Fruit fly (Drosophila melanogaster) whole organism, embryonic: Measurements from ENCODE around the gene CG12594.

Experiments used
- Adf1 ChIP-seq: fragments of 200-800 bp; sonication (Bioruptor generic); IDR thresholded peaks from 2 replicates; pipeline ENCODE4 v1.3.6; 2022; ENCODE audit warnings: missing biosample characterization, missing genetic modification characterization
- CG1024 ChIP-seq: fragments of 200-800 bp; sonication (Bioruptor generic); IDR thresholded peaks from 2 replicates; pipeline ENCODE4 v1.3.6; 2022; ENCODE audit warnings: missing biosample characterization, missing genetic modification characterization
- CG10321 ChIP-seq: fragments of 200-800 bp; sonication (Bioruptor generic); IDR thresholded peaks from 2 replicates; pipeline ENCODE4 v1.3.6; 2022; ENCODE audit warnings: missing biosample characterization, missing genetic modification characterization
- CG11085 ChIP-seq: fragments of 200-800 bp; sonication (Bioruptor generic); IDR thresholded peaks from 2 replicates; pipeline ENCODE4 v1.3.6; 2022; ENCODE audit warnings: missing biosample characterization, missing genetic modification characterization
- CG11504 ChIP-seq: fragments of 200-800 bp; sonication (Bioruptor generic); optimal IDR thresholded peaks from 3 replicates; lab custom pipeline; 2019; ENCODE audit warnings: missing biosample characterization, mild to moderate bottlenecking, missing genetic modification characterization, moderate library complexity
- CG14014 ChIP-seq: fragments of 200-800 bp; sonication (Bioruptor generic); IDR thresholded peaks from 2 replicates; pipeline ENCODE4 v1.3.6; 2022; ENCODE audit warnings: missing biosample characterization, missing genetic modification characterization
- CG14965 ChIP-seq: fragments of 200-800 bp; sonication (Bioruptor generic); optimal IDR thresholded peaks from 2 replicates; lab custom pipeline; 2016; ENCODE audit warnings: missing biosample characterization, missing genetic modification characterization, borderline replicate concordance
- CG16863 ChIP-seq: fragments of 200-800 bp; sonication (Bioruptor generic); optimal IDR thresholded peaks from 3 replicates; lab custom pipeline; 2016; ENCODE audit warnings: missing biosample characterization, missing genetic modification characterization
- CG17912 ChIP-seq: fragments of 200-800 bp; sonication (Bioruptor generic); optimal IDR thresholded peaks from 2 replicates; lab custom pipeline; 2018; ENCODE audit warnings: missing biosample characterization, mild to moderate bottlenecking, missing genetic modification characterization
- CG2202 ChIP-seq: fragments of 200-800 bp; sonication (Bioruptor generic); optimal IDR thresholded peaks from 2 replicates; lab custom pipeline; 2018; ENCODE audit warnings: missing biosample characterization, mild to moderate bottlenecking, missing genetic modification characterization
- CG2712 ChIP-seq: fragments of 200-800 bp; optimal IDR thresholded peaks from 3 replicates; lab custom pipeline; 2019; ENCODE audit warnings: missing biosample characterization, mild to moderate bottlenecking, missing genetic modification characterization, moderate library complexity
- CG3065 ChIP-seq: fragments of 200-800 bp; sonication (Bioruptor generic); optimal IDR thresholded peaks from 2 replicates; lab custom pipeline; 2016; ENCODE audit warnings: missing biosample characterization, missing genetic modification characterization
- CG3163 ChIP-seq: fragments of 200-800 bp; sonication (Bioruptor generic); optimal IDR thresholded peaks from 3 replicates; lab custom pipeline; 2016; ENCODE audit warnings: missing biosample characterization, missing genetic modification characterization
- CG3281 ChIP-seq: fragments of 200-800 bp; sonication (Bioruptor generic); optimal IDR thresholded peaks from 3 replicates; lab custom pipeline; 2017; ENCODE audit warnings: missing biosample characterization, mild to moderate bottlenecking, missing genetic modification characterization
- CG33557 ChIP-seq: fragments of 200-800 bp; sonication (Bioruptor generic); optimal IDR thresholded peaks from 2 replicates; lab custom pipeline; 2019; ENCODE audit warnings: missing biosample characterization, mild to moderate bottlenecking, missing genetic modification characterization, moderate library complexity
- CG3838 ChIP-seq: fragments of 200-800 bp; sonication (Bioruptor generic); optimal IDR thresholded peaks from 3 replicates; lab custom pipeline; 2016; ENCODE audit warnings: missing biosample characterization, missing genetic modification characterization
- CG4404 ChIP-seq: fragments of 200-800 bp; sonication (Bioruptor generic); IDR thresholded peaks from 2 replicates; pipeline ENCODE4 v1.3.6; 2022; ENCODE audit warnings: missing biosample characterization, missing genetic modification characterization
- CG5245 ChIP-seq: fragments of 200-800 bp; sonication (Bioruptor generic); optimal IDR thresholded peaks from 3 replicates; lab custom pipeline; 2016; ENCODE audit warnings: missing biosample characterization, missing genetic modification characterization
- CG6689 ChIP-seq: fragments of 200-800 bp; sonication (Bioruptor generic); IDR thresholded peaks from 2 replicates; pipeline ENCODE4 v1.3.6; 2022; ENCODE audit warnings: missing biosample characterization, missing genetic modification characterization
- CG6854 ChIP-seq: fragments of 200-800 bp; sonication (Bioruptor generic); optimal IDR thresholded peaks from 3 replicates; lab custom pipeline; 2017; ENCODE audit warnings: missing biosample characterization, mild to moderate bottlenecking, missing genetic modification characterization
- CG7786 ChIP-seq: fragments of 200-800 bp; sonication (Bioruptor generic); optimal IDR thresholded peaks from 2 replicates; lab custom pipeline; 2016; ENCODE audit warnings: missing biosample characterization, missing genetic modification characterization
- CG8924 ChIP-seq: fragments of 200-800 bp; optimal IDR thresholded peaks from 3 replicates; lab custom pipeline; 2019; ENCODE audit warnings: missing biosample characterization, mild to moderate bottlenecking, missing genetic modification characterization, moderate library complexity
- Dfd ChIP-seq, 2 experiments: fragments of >200 bp; optimal IDR thresholded peaks; 2 replicates each; lab custom pipeline; 2017; ENCODE audit warnings: missing biosample characterization in 2 of 2, missing genetic modification characterization in 2 of 2
- Dref ChIP-seq: fragments of 200-800 bp; sonication (Bioruptor generic); IDR thresholded peaks from 2 replicates; pipeline ENCODE4 v1.3.6; 2022; ENCODE audit warnings: missing biosample characterization, missing genetic modification characterization
- ERR ChIP-seq: fragments of 200-800 bp; sonication (Bioruptor generic); optimal IDR thresholded peaks from 2 replicates; lab custom pipeline; 2016; ENCODE audit warnings: missing biosample characterization, missing genetic modification characterization
- Ets65A ChIP-seq: fragments of 200-800 bp; sonication (Bioruptor generic); peaks from one replicate; lab custom pipeline; 2016; ENCODE audit warnings: missing biosample characterization, missing genetic modification characterization
- Ets97D ChIP-seq: fragments of 200-800 bp; sonication (Bioruptor generic); optimal IDR thresholded peaks from 3 replicates; lab custom pipeline; 2016; ENCODE audit warnings: missing biosample characterization, missing genetic modification characterization
- GATAe ChIP-seq: fragments of 200-800 bp; sonication (Bioruptor generic); conservative IDR thresholded peaks from 2 replicates; pipeline ENCODE4 v1.3.6; 2022; ENCODE audit warnings: missing biosample characterization, missing genetic modification characterization
- Hand ChIP-seq: fragments of 200-800 bp; sonication (Bioruptor generic); optimal IDR thresholded peaks from 2 replicates; lab custom pipeline; 2017; ENCODE audit warnings: mild to moderate bottlenecking, missing biosample characterization, missing genetic modification reagents, missing genetic modification characterization
- Hr51 ChIP-seq, 2 experiments: fragments of 200-800 bp; sonication (Bioruptor generic); optimal IDR thresholded peaks; 2 replicates in 1 of 2; 3 replicates in 1 of 2; lab custom pipeline; 2016 to 2018; ENCODE audit warnings: missing biosample characterization in 2 of 2, missing genetic modification characterization in 2 of 2, mild to moderate bottlenecking in 1 of 2, moderate library complexity in 1 of 2
- Lpt ChIP-seq: fragments of >200 bp; optimal IDR thresholded peaks from 2 replicates; lab custom pipeline; 2018; ENCODE audit warnings: missing biosample characterization, missing genetic modification characterization
- MTF-1 ChIP-seq: fragments of 200-800 bp; sonication (Bioruptor generic); optimal IDR thresholded peaks from 2 replicates; lab custom pipeline; 2018; ENCODE audit warnings: missing biosample characterization, mild to moderate bottlenecking, missing genetic modification characterization, borderline replicate concordance
- Mad ChIP-seq: fragments of 200-800 bp; sonication (Bioruptor generic); optimal IDR thresholded peaks from 2 replicates; lab custom pipeline; 2016; ENCODE audit warnings: missing biosample characterization, missing genetic modification characterization
- Nf-YC ChIP-seq: fragments of 200-800 bp; optimal IDR thresholded peaks from 3 replicates; lab custom pipeline; 2019; ENCODE audit warnings: missing biosample characterization, mild to moderate bottlenecking, missing genetic modification characterization, moderate library complexity
- NfI ChIP-seq: fragments of 200-800 bp; sonication (Bioruptor generic); optimal IDR thresholded peaks from 3 replicates; lab custom pipeline; 2018; ENCODE audit warnings: missing biosample characterization, mild to moderate bottlenecking, missing genetic modification characterization, moderate library complexity
- Sin3A ChIP-seq: fragments of >200 bp; optimal IDR thresholded peaks from 2 replicates; lab custom pipeline; 2018
- Tbp ChIP-seq: fragments of >200 bp; optimal IDR thresholded peaks from 2 replicates; lab custom pipeline; 2018; ENCODE audit warnings: missing biosample characterization, missing genetic modification characterization
- ci ChIP-seq: fragments of 200-800 bp; sonication (Bioruptor generic); IDR thresholded peaks from 3 replicates; pipeline ENCODE4 v1.3.6; 2022; ENCODE audit warnings: missing biosample characterization, missing genetic modification characterization
- emc ChIP-seq: fragments of 200-800 bp; sonication (Bioruptor generic); optimal IDR thresholded peaks from 2 replicates; lab custom pipeline; 2016; ENCODE audit warnings: missing biosample characterization, missing genetic modification characterization
- ems ChIP-seq: fragments of 200-800 bp; sonication (Bioruptor generic); optimal IDR thresholded peaks from 3 replicates; lab custom pipeline; 2016; ENCODE audit warnings: missing biosample characterization, missing genetic modification characterization
- fru ChIP-seq: fragments of >200 bp; optimal IDR thresholded peaks from 2 replicates; lab custom pipeline; 2017
- jigr1 ChIP-seq: fragments of 200-800 bp; sonication (Bioruptor generic); IDR thresholded peaks from 3 replicates; pipeline ENCODE4 v1.3.6; 2022; ENCODE audit warnings: missing biosample characterization, missing genetic modification characterization
- mirr ChIP-seq: fragments of 200-800 bp; sonication (Bioruptor generic); optimal IDR thresholded peaks from 3 replicates; lab custom pipeline; 2018; ENCODE audit warnings: missing biosample characterization, mild to moderate bottlenecking, missing genetic modification characterization
- nerfin-2 ChIP-seq: fragments of 200-800 bp; sonication (Bioruptor generic); IDR thresholded peaks from 2 replicates; pipeline ENCODE4 v1.3.6; 2022; ENCODE audit warnings: missing biosample characterization, missing genetic modification characterization; ENCODE audit not compliant: partially characterized antibody
- org-1 ChIP-seq: fragments of 200-800 bp; sonication (Bioruptor generic); optimal IDR thresholded peaks from 2 replicates; lab custom pipeline; 2017; ENCODE audit warnings: missing biosample characterization, missing genetic modification characterization
- prd ChIP-seq, 3 experiments: fragments of >200 bp in 2 of 3; fragments of 200-800 bp in 1 of 3; sonication (Bioruptor generic) in 1 of 3; optimal IDR thresholded peaks in 2 of 3; IDR thresholded peaks in 1 of 3; 2 replicates in 2 of 3; 3 replicates in 1 of 3; pipeline versions ENCODE4 v1.3.6 to Lab custom; 2017 to 2022; ENCODE audit warnings: missing biosample characterization in 1 of 3, missing genetic modification characterization in 1 of 3
- pzg ChIP-seq: fragments of 200-800 bp; sonication (Bioruptor generic); optimal IDR thresholded peaks from 3 replicates; lab custom pipeline; 2018; ENCODE audit warnings: missing biosample characterization, mild to moderate bottlenecking, missing genetic modification characterization, moderate library complexity
- run ChIP-seq: fragments of 200-800 bp; sonication (Bioruptor generic); optimal IDR thresholded peaks from 3 replicates; lab custom pipeline; 2018; ENCODE audit warnings: missing biosample characterization, mild to moderate bottlenecking, missing genetic modification characterization
- seq ChIP-seq: fragments of 200-800 bp; sonication (Bioruptor generic); IDR thresholded peaks from 2 replicates; pipeline ENCODE4 v1.3.6; 2022; ENCODE audit warnings: missing biosample characterization, missing genetic modification characterization
- sim ChIP-seq: fragments of 200-800 bp; sonication (Bioruptor generic); IDR thresholded peaks from 2 replicates; pipeline ENCODE4 v1.3.6; 2022; ENCODE audit warnings: missing biosample characterization, missing genetic modification characterization
- stc ChIP-seq: fragments of 200-800 bp; sonication (Bioruptor generic); IDR thresholded peaks from 2 replicates; pipeline ENCODE4 v1.3.6; 2022; ENCODE audit warnings: missing biosample characterization, missing genetic modification characterization
- trem ChIP-seq: fragments of 200-800 bp; optimal IDR thresholded peaks from 3 replicates; lab custom pipeline; 2019; ENCODE audit warnings: missing biosample characterization, mild to moderate bottlenecking, missing genetic modification characterization, moderate library complexity
- zfh2 ChIP-seq: fragments of 200-800 bp; sonication (Bioruptor generic); optimal IDR thresholded peaks from 2 replicates; lab custom pipeline; 2016; ENCODE audit warnings: missing biosample characterization, missing genetic modification characterization

Gene CG12594

dm6 chr3R:11735337-11735736 lies 13.8 kb downstream of the CG12594 start, which contains the start of gene CG14721 (continued):
- TF ChIP-seq NfI (GFP tag; lab: Kevin White, UChicago), result no peak
- no peak for TF ChIP-seq seq (GFP tag; lab: Robert Waterston, UW)
- no peak for TF ChIP-seq CG17912 (GFP tag; lab: Kevin White, UChicago)
- TF ChIP-seq CG16863 (GFP tag; lab: Kevin White, UChicago), result peak; percentile 11
- TF ChIP-seq CG6689 (GFP tag; lab: Robert Waterston, UW), result no peak
- no peak for TF ChIP-seq Dfd (GFP tag; optimal IDR thresholded peaks at IDR 0.05; lab: Kevin White, UChicago)
- no peak for TF ChIP-seq MTF-1 (GFP tag; lab: Kevin White, UChicago)
- TF ChIP-seq CG14965 (GFP tag; lab: Kevin White, UChicago), result no peak
- no peak for TF ChIP-seq CG3163 (GFP tag; lab: Kevin White, UChicago)
- TF ChIP-seq stc (GFP tag; lab: Robert Waterston, UW), result no peak
- no peak for TF ChIP-seq CG33557
- TF ChIP-seq jigr1 (GFP tag; lab: Robert Waterston, UW), result no peak
- peak; percentile 38; the same call in 2 of the 3 replicates for TF ChIP-seq ci
- no peak for TF ChIP-seq Lpt (GFP tag; lab: Kevin White, UChicago)
- TF ChIP-seq CG1024 (GFP tag; lab: Robert Waterston, UW), result no peak
- TF ChIP-seq trem (tag; lab: Kevin White, UChicago), result peak; percentile 99
- TF ChIP-seq GATAe (GFP tag; lab: Robert Waterston, UW), result no peak
- no peak for TF ChIP-seq Hand (GFP tag; lab: Kevin White, UChicago)
- no peak for TF ChIP-seq CG11085
- TF ChIP-seq CG10321, result no peak
- no peak for TF ChIP-seq CG14014
- TF ChIP-seq Adf1, result peak; percentile 32
- TF ChIP-seq mirr (GFP tag; lab: Kevin White, UChicago), result no peak
- no peak for TF ChIP-seq CG3065
- TF ChIP-seq CG2202 (tag; lab: Kevin White, UChicago), result no peak
- no peak for TF ChIP-seq Ets65A
- no peak for TF ChIP-seq CG3281 (GFP tag; lab: Kevin White, UChicago)
- no peak for TF ChIP-seq ERR (GFP tag; lab: Kevin White, UChicago)
- no peak for TF ChIP-seq sim
- no peak for TF ChIP-seq Mad (GFP tag; lab: Kevin White, UChicago)
- TF ChIP-seq Tbp (GFP tag; lab: Kevin White, UChicago), result no peak
- no peak for TF ChIP-seq zfh2 (GFP tag; lab: Kevin White, UChicago)
- peak in 1 of 2 experiments; percentile 14 for TF ChIP-seq Hr51 (GFP tag; optimal IDR thresholded peaks at IDR 0.05; lab: Kevin White, UChicago)
- no peak for TF ChIP-seq CG4404 (GFP tag; lab: Robert Waterston, UW)
- no peak for TF ChIP-seq prd (optimal IDR thresholded peaks at IDR 0.05; lab: Kevin White, UChicago)
- TF ChIP-seq prd (GFP tag; IDR thresholded peaks at IDR 0.05; lab: Robert Waterston, UW), result peak; percentile 38; the same call in 1 of the 3 replicates
- TF ChIP-seq ems (GFP tag; lab: Kevin White, UChicago), result peak; percentile 8
- no peak for TF ChIP-seq CG6854
- no peak for TF ChIP-seq org-1 (GFP tag; lab: Kevin White, UChicago)
- TF ChIP-seq CG2712 (tag; lab: Kevin White, UChicago), result no peak
- TF ChIP-seq fru, result no peak
- TF ChIP-seq Nf-YC, result no peak
- TF ChIP-seq emc, result no peak
- 0 out of 2 replicates have a peak, but pooled peaks have one; percentile 31 for TF ChIP-seq Dref
- peak; percentile 77 for TF ChIP-seq pzg (GFP tag; lab: Kevin White, UChicago)
- no peak for TF ChIP-seq CG5245 (GFP tag; lab: Kevin White, UChicago)
- peak; percentile 78 for TF ChIP-seq Sin3A (lab: Kevin White, UChicago)
- TF ChIP-seq CG11504 (tag; lab: Kevin White, UChicago), result no peak
- peak; percentile 72 for TF ChIP-seq Ets97D (GFP tag; lab: Kevin White, UChicago)
- no peak for TF ChIP-seq CG3838 (GFP tag; lab: Kevin White, UChicago)
- no peak for TF ChIP-seq CG8924
- TF ChIP-seq nerfin-2, result no peak
- no peak for TF ChIP-seq run (tag; lab: Kevin White, UChicago)
- TF ChIP-seq CG7786 (GFP tag; lab: Kevin White, UChicago), result no peak
